Fruit fly (Drosophila melanogaster) whole organism, adult: Measurements from ENCODE around the gene EMC2A.

Experiments used
- CG14711 ChIP-seq: fragments of 200-800 bp; sonication (Bioruptor generic); optimal IDR thresholded peaks from 2 replicates; lab custom pipeline; 2018; ENCODE audit warnings: missing biosample characterization, mild to moderate bottlenecking, missing genetic modification characterization, moderate library complexity
- CG7045 ChIP-seq: fragments of 200-800 bp; sonication (Bioruptor generic); optimal IDR thresholded peaks from 2 replicates; lab custom pipeline; 2017; ENCODE audit warnings: missing biosample characterization, mild to moderate bottlenecking, missing genetic modification characterization
- Hr96 ChIP-seq: fragments of 200-800 bp; sonication (Bioruptor generic); optimal IDR thresholded peaks from 2 replicates; lab custom pipeline; 2016; ENCODE audit warnings: missing biosample characterization, missing genetic modification characterization
- Mnt ChIP-seq: fragments of 200-800 bp; sonication (Bioruptor generic); optimal IDR thresholded peaks from 2 replicates; lab custom pipeline; 2016; ENCODE audit warnings: missing biosample characterization, mild to moderate bottlenecking, missing genetic modification characterization
- kay ChIP-seq: fragments of 200-800 bp; sonication (Bioruptor generic); peaks from one replicate; lab custom pipeline; 2016; ENCODE audit warnings: missing biosample characterization, missing genetic modification characterization, borderline replicate concordance
- pad ChIP-seq: fragments of 200-800 bp; sonication (Bioruptor generic); optimal IDR thresholded peaks from 3 replicates; lab custom pipeline; 2017; ENCODE audit warnings: missing biosample characterization, missing genetic modification characterization, mild to moderate bottlenecking, moderate library complexity, missing genetic modification reagents

- no peak for TF ChIP-seq CG7045 (GFP tag; lab: Kevin White, UChicago)
- TF ChIP-seq Mnt: peak; percentile 48
- no peak for TF ChIP-seq CG14711
- no peak for TF ChIP-seq kay (GFP tag; lab: Kevin White, UChicago)
- TF ChIP-seq pad (GFP tag; lab: Kevin White, UChicago): no peak
- no peak for TF ChIP-seq Hr96
Measured at dm6 chr3R:17039993-17040807, 44.3 kb upstream of the EMC2A start, which contains the start of the genes CG18213 and Trm7-32.
